Worm (Caenorhabditis elegans): ENCODE measurements around the gene Y64G10A.1.

The Y64G10A.1 gene

DNA sequence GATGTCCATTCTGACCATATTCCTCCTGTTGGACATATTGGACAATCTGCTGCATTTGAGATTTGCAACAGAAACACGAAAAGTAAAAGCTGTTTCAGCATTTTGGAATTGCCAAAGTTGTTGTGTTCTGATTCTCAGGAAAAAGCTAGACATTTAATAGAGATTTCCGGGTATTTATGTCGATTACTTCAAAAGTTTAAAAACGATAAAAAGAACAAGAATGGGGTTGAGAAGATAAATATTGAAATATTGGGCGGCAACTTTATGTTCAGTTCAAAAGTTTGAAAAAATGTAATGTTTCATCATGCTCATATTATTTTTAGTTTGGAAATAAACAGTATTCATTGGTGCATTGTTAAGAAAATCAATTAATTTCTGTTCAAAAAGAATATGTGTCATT, at the start of gene Y64G10A.1:
TSS of gene Y64G10A.1 (minus strand) at position 101 of the 400 bp plus-strand sequence.
- TF ChIP-seq Y22D7AL.16 (tag; optimal IDR thresholded peaks at IDR 0.05) (no peak), nfya-1 (tag; optimal IDR thresholded peaks at IDR 0.05) (no peak), ahr-1 (tag; optimal IDR thresholded peaks at IDR 0.05) (no peak), sox-2 (GFP tag; IDR thresholded peaks at IDR 0.05) (no peak), tbx-7 (tag; optimal IDR thresholded peaks at IDR 0.05) (no peak), ceh-31 (tag; optimal IDR thresholded peaks at IDR 0.05) (no peak), madf-2 (tag; optimal IDR thresholded peaks at IDR 0.05) (no peak), tbx-2 (tag; optimal IDR thresholded peaks at IDR 0.05) (no peak), zip-5 (tag; optimal IDR thresholded peaks at IDR 0.05) (no peak), rnt-1 (tag; optimal IDR thresholded peaks at IDR 0.05) (no peak), pat-9 (tag; optimal IDR thresholded peaks at IDR 0.05) (no peak), ztf-16 (tag; optimal IDR thresholded peaks at IDR 0.05) (no peak), pag-3 (tag; optimal IDR thresholded peaks at IDR 0.05; ENCODE audit: borderline replicate concordance) (no peak), ttx-3 (tag; optimal IDR thresholded peaks at IDR 0.05) (no peak), hlh-6 (tag; optimal IDR thresholded peaks at IDR 0.05) (no peak), ceh-6 (GFP tag; optimal IDR thresholded peaks at IDR 0.05) (no peak), ceh-9 (tag; optimal IDR thresholded peaks at IDR 0.05) (no peak)

ce11 chrIV:14284920-14285319, 46.0 kb upstream of the Y64G10A.1 start:
- no peak for TF ChIP-seq pha-2 (tag; optimal IDR thresholded peaks at IDR 0.05)
- no peak for TF ChIP-seq syd-9 (tag; optimal IDR thresholded peaks at IDR 0.05)
- TF ChIP-seq ceh-24 (tag; optimal IDR thresholded peaks at IDR 0.05), result no peak
- TF ChIP-seq hlh-30 (tag; optimal IDR thresholded peaks at IDR 0.05; ENCODE audit: insufficient read depth), result no peak

ce11 chrIV:14276773-14277388, 38.0 kb upstream of the Y64G10A.1 start:
- TF ChIP-seq nfya-1 (tag; optimal IDR thresholded peaks at IDR 0.05), result peak; percentile 56
- TF ChIP-seq ceh-22 (tag; optimal IDR thresholded peaks at IDR 0.05), result no peak
- no peak for TF ChIP-seq unc-55 (GFP tag; optimal IDR thresholded peaks at IDR 0.05)

ce11 chrIV:14276160-14276559, 37.3 kb upstream of the Y64G10A.1 start, which contains the start of gene ilcr-1:
Gene ilcr-1 (plus strand): TSS chrIV:14276460.
- TF ChIP-seq pha-4 (tag; optimal IDR thresholded peaks at IDR 0.05), result no peak
- no peak for TF ChIP-seq Y22D7AL.16 (tag; optimal IDR thresholded peaks at IDR 0.05)
- TF ChIP-seq ceh-48 (tag; optimal IDR thresholded peaks at IDR 0.05), result no peak
- no peak for TF ChIP-seq odd-2 (tag; optimal IDR thresholded peaks at IDR 0.05)
- TF ChIP-seq tbx-7 (tag; optimal IDR thresholded peaks at IDR 0.05), result no peak
- no peak for TF ChIP-seq C08G9.2 (tag; optimal IDR thresholded peaks at IDR 0.05)
- no peak for TF ChIP-seq pag-3 (tag; optimal IDR thresholded peaks at IDR 0.05; ENCODE audit: borderline replicate concordance)
- no peak for TF ChIP-seq sox-2 (GFP tag; IDR thresholded peaks at IDR 0.05)
- TF ChIP-seq C38D4.7 (GFP tag; optimal IDR thresholded peaks at IDR 0.05), result no peak
- no peak for TF ChIP-seq ceh-19 (GFP tag; optimal IDR thresholded peaks at IDR 0.05)
- no peak for TF ChIP-seq zip-5 (tag; optimal IDR thresholded peaks at IDR 0.05)
- TF ChIP-seq unc-55 (GFP tag; optimal IDR thresholded peaks at IDR 0.05), result no peak
- TF ChIP-seq che-1 (tag; optimal IDR thresholded peaks at IDR 0.05), result no peak
- no peak for TF ChIP-seq npax-4 (tag; optimal IDR thresholded peaks at IDR 0.05)
- TF ChIP-seq nhr-11 (tag; optimal IDR thresholded peaks at IDR 0.05), result no peak
- TF ChIP-seq pax-1 (tag; optimal IDR thresholded peaks at IDR 0.05), result no peak
- no peak for TF ChIP-seq unc-42 (tag; optimal IDR thresholded peaks at IDR 0.05)

DNA sequence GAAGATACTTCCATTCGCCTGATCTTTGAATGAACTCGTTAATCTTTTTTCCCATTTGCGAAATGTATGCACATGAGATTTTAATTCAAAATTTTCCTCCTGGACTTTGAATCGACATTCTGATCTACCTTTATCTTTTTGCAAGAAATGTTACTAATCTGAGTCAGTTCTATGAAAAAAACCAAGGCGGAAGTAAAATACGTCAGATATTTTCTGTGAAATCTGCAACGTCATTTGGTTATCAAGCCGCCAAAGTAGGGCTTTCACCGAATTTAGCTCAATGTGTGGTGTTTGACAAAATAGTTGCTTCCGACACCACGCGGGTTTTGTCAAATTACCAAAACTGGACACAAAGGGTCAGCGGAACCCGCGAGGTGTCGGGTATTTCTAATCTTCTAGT, 36.0 kb upstream of the Y64G10A.1 start:
- TF ChIP-seq syd-9 (tag; optimal IDR thresholded peaks at IDR 0.05), result no peak
- no peak for TF ChIP-seq tbx-7 (tag; optimal IDR thresholded peaks at IDR 0.05)
- no peak for TF ChIP-seq pros-1 (tag; optimal IDR thresholded peaks at IDR 0.05)
- TF ChIP-seq ceh-6 (GFP tag; optimal IDR thresholded peaks at IDR 0.05), result no peak
- no peak for TF ChIP-seq unc-86 (tag; optimal IDR thresholded peaks at IDR 0.05)
- no peak for TF ChIP-seq sox-4 (tag; optimal IDR thresholded peaks at IDR 0.05)
- TF ChIP-seq K09A11.1 (tag; optimal IDR thresholded peaks at IDR 0.05; ENCODE audit: insufficient read depth), result no peak
- no peak for TF ChIP-seq unc-3 (GFP tag; conservative IDR thresholded peaks at IDR 0.05)
- no peak for TF ChIP-seq unc-3 (tag; optimal IDR thresholded peaks at IDR 0.05)
- no peak for TF ChIP-seq ztf-16 (tag; optimal IDR thresholded peaks at IDR 0.05)
- no peak for TF ChIP-seq T23F11.4 (GFP tag; optimal IDR thresholded peaks at IDR 0.05)
- TF ChIP-seq ceh-2 (tag; optimal IDR thresholded peaks at IDR 0.05), result no peak
